Worm (Caenorhabditis elegans): ENCODE results near the gene F16G10.2.

The F16G10.2 gene

DNA sequence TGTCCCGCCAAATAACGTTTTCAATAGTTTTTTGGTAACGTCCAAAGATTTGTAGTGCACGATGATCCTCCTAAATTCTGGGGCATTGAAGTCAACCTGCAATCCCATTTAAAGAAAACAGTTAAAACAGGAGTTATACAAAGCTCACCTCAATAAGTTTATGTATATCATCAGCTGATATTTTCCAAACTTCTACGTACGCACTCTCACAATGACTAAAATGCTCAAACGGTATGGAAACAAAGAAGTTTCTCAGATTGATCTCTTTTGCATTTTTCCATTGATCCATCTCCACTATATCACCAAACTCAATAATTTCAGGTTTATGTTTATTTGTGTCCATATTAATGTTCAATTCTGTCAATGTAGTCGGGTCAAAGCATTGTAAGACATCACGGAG lies 36.5 kb downstream of the F16G10.2 start:
- TF ChIP-seq unc-62 (GFP tag; optimal IDR thresholded peaks at IDR 0.05), result no peak

DNA sequence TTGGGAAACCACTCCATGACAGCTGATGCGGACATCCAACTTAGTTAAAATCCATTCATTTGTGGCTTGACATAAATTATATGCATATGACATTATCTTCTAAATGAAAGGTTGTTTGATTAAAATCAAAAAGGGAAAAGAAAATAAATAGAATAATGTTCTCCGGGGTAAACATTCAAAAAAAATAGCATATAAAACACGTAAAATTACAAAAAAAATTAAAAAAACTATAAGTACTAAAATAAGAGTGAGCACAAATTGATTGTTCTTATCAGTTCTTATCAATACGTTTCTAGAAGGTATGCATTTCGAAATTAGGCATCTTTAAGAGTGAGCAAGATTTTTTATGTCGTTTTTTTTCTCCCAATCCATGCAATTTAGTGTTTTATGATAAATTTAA lies 37.6 kb downstream of the F16G10.2 start, which contains the start of gene fbxa-182:
TSS of gene fbxa-182 (minus strand) at position 101 of the 400 bp plus-strand sequence.
- TF ChIP-seq unc-62 (GFP tag; optimal IDR thresholded peaks at IDR 0.05), result no peak

DNA sequence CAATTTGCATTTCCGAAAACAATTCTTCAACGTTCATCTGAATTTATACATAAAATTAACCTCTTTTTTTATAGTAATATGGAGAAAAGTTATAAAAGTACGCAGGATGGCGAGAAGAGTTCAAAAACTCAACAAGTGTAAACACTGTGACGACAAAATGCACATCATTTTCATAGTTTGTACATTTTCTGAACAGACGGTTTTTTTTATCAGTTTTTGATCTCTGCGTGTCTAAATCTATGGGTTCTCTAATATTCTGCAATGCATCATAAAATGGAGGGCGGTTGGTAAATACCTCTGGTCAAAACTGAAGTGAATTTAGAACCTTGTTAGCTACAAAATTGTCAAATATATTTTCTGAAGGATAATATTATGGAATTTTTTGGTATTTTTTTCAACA lies 40.4 kb downstream of the F16G10.2 start, which contains the start of gene fbxa-4:
TSS of gene fbxa-4 (minus strand) at position 93 of the 400 bp plus-strand sequence.
- no peak for TF ChIP-seq unc-62 (GFP tag; optimal IDR thresholded peaks at IDR 0.05)

ce11 chrII:2417889-2418288 lies 42.8 kb downstream of the F16G10.2 start, which contains the start of the genes F42G2.5 and F42G2.7:
Gene F42G2.5, minus strand, starts transcription at chrII:2417989.
Gene F42G2.7, plus strand, starts transcription at chrII:2418158.
- TF ChIP-seq unc-62 (GFP tag; optimal IDR thresholded peaks at IDR 0.05), result no peak

DNA sequence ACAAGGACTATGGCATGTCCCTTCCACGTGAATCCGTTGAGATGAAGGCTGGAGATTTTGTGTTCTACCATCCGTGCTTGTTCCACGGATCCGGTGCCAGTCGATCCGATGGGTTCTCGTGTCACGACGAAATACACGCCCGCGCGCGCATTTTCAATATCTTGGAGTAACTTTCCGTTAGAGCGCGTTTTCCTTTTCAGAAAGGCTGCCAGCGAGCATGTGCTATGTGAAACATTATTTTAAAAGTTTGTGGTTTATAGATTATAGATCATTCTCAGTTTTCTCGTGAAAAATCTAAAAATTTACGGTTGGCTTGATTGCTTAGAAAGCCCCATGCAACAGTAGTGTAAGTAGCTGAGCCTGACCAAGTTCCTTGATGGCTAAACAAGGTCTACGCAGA lies 43.8 kb downstream of the F16G10.2 start, which contains the start of gene fbxc-20:
TSS of gene fbxc-20 (plus strand) at position 301 of the 400 bp plus-strand sequence.
- TF ChIP-seq unc-62 (GFP tag; optimal IDR thresholded peaks at IDR 0.05), result no peak

- TF ChIP-seq unc-62 (GFP tag; optimal IDR thresholded peaks at IDR 0.05), result no peak
Measured at ce11 chrII:2420685-2421084, 45.6 kb downstream of the F16G10.2 start.

DNA sequence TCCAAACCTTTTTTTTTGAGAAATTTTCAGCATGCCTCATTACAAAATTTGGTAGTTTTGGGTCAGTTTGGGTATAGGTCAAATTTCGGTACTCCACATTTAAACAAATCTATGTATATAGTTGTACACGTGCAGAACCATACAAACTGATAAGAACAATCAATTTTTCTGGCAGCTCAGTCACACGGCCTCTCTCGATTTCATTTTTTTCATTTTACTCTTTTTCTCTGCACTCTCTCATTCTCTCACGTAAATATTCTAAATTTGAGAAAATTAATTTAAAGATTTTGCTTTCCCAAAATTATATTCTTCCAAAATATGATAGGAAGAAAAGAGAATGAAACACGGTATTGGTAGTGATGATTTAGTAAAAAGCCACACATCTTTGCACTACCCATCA lies 46.1 kb downstream of the F16G10.2 start:
- no peak for TF ChIP-seq unc-62 (GFP tag; optimal IDR thresholded peaks at IDR 0.05)

DNA sequence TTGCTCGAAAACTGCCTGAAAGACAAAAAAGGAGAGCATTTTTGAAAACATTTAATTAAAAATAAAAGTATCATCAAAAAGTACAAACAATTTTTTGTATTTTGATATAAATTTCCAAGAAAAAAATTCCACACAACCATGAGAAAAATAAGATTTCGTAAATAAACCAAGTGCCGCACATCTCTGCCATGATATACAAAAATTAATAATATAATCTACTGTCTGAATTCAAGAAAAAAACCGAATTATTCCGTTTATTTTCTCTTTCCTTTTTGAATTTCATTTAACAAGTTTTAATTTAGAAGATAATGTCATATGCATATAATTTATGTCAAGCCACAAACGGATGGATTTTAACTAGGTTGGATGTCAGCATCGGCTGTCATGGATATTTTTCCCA lies 46.8 kb downstream of the F16G10.2 start, which contains the start of gene F42G2.2:
TSS of gene F42G2.2 (plus strand) at position 301 of the 400 bp plus-strand sequence.
- TF ChIP-seq unc-62 (GFP tag; optimal IDR thresholded peaks at IDR 0.05), result no peak

- TF ChIP-seq unc-62 (GFP tag; optimal IDR thresholded peaks at IDR 0.05), result no peak
Measured at ce11 chrII:2422427-2422826, 47.4 kb downstream of the F16G10.2 start.
